Worm (Caenorhabditis elegans) whole organism, L3 larva: ENCODE data around the gene ptc-3.

Source experiments
- R02D3.7 ChIP-seq: fragments of 150-350 bp; optimal IDR thresholded peaks from 2 replicates; lab custom pipeline; 2014; ENCODE audit warnings: missing biosample characterization, missing genetic modification characterization
- ama-1 ChIP-seq: fragments of 150-350 bp; optimal IDR thresholded peaks from 2 replicates; lab custom pipeline; 2018
- ceh-16 ChIP-seq: sonication (generic microtip); optimal IDR thresholded peaks from 2 replicates; lab custom pipeline; 2017; ENCODE audit warnings: missing biosample characterization, missing genetic modification characterization
- ceh-9 ChIP-seq: sonication (generic microtip); optimal IDR thresholded peaks from 2 replicates; lab custom pipeline; 2018; ENCODE audit warnings: missing biosample characterization, missing genetic modification characterization
- elt-3 ChIP-seq, 3 experiments: fragments of 150-350 bp in 1 of 3; sonication (generic microtip) in 2 of 3; optimal IDR thresholded peaks; 2 replicates in 2 of 3; 4 replicates in 1 of 3; lab custom pipeline; 2014 to 2017; ENCODE audit warnings: missing biosample characterization in 3 of 3, missing genetic modification characterization in 3 of 3
- jun-1 ChIP-seq: fragments of 150-350 bp; optimal IDR thresholded peaks from 2 replicates; lab custom pipeline; 2014; ENCODE audit warnings: missing biosample characterization, missing genetic modification reagents, missing genetic modification characterization
- mdl-1 ChIP-seq: fragments of 150-350 bp; optimal IDR thresholded peaks from 2 replicates; lab custom pipeline; 2014; ENCODE audit warnings: missing biosample characterization, missing genetic modification characterization
- nhr-12 ChIP-seq: fragments of 150-350 bp; optimal IDR thresholded peaks from 2 replicates; lab custom pipeline; 2014; ENCODE audit warnings: missing biosample characterization, missing genetic modification characterization
- nhr-237 ChIP-seq: fragments of 150-350 bp; optimal IDR thresholded peaks from 2 replicates; lab custom pipeline; 2014; ENCODE audit warnings: missing biosample characterization, missing genetic modification characterization
- nhr-25 ChIP-seq: sonication (generic microtip); optimal IDR thresholded peaks from 2 replicates; lab custom pipeline; 2017; ENCODE audit warnings: missing biosample characterization, missing genetic modification characterization
- pha-4 ChIP-seq: fragments of 150-350 bp; optimal IDR thresholded peaks from 2 replicates; lab custom pipeline; 2014; ENCODE audit warnings: missing biosample characterization, missing genetic modification reagents, missing genetic modification characterization
- unc-39 ChIP-seq: sonication (generic microtip); optimal IDR thresholded peaks from 4 replicates; lab custom pipeline; 2017; ENCODE audit warnings: missing biosample characterization, missing genetic modification characterization
- unc-62 ChIP-seq: fragments of 150-350 bp; sonication (generic microtip); optimal IDR thresholded peaks from 4 replicates; lab custom pipeline; 2014; ENCODE audit warnings: missing biosample characterization, missing genetic modification reagents, missing genetic modification characterization

DNA sequence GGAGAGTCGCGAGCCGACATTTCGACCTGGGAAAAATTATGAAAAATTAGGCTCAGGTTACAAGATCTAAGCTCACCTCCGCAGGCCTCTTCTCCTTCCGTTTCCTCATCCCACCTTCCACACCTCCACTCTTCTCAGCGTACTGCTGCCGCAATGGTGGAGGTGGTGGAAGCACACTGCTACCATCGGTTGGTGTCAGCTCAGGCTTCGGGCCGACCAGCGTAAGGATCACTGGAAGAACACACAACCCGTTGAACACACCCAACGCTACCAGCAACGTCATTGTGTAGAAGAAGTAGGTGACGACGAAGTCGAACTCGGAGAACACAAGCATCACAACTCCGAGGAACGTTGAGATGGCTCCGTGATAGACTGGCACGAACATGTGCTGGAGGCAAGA is 6.7 kb downstream of the ptc-3 start:
- TF ChIP-seq ceh-9 (tag; lab: Kevin White, UChicago) (no peak), nhr-25 (no peak), pha-4 (tag; lab: Kevin White, UChicago) (no peak), nhr-12 (no peak), ama-1 (lab: Kevin White, UChicago) (no peak), unc-62 (GFP tag; lab: Kevin White, UChicago) (no peak), R02D3.7 (tag; lab: Kevin White, UChicago) (no peak), jun-1 (tag; lab: Kevin White, UChicago) (no peak), unc-39 (tag; lab: Kevin White, UChicago) (no peak), ceh-16 (tag; lab: Kevin White, UChicago) (no peak), nhr-237 (tag; lab: Kevin White, UChicago) (no peak), mdl-1 (tag; lab: Kevin White, UChicago) (no peak), elt-3 (tag; optimal IDR thresholded peaks at IDR 0.05; lab: Kevin White, UChicago) (no peak)
